Fruit fly (Drosophila melanogaster) whole organism, adult: ENCODE measurements around the gene und.
A peak's percentile ranks its signal among the peaks of the same experiment; 100 is the strongest.

Source experiments
- CG12768 ChIP-seq: fragments of 200-800 bp; sonication (Bioruptor generic); optimal IDR thresholded peaks from 2 replicates; lab custom pipeline; 2017; ENCODE audit warnings: missing biosample characterization, missing genetic modification characterization, mild to moderate bottlenecking, moderate library complexity, missing genetic modification reagents
- CG1620 ChIP-seq: fragments of 200-800 bp; sonication (Bioruptor generic); optimal IDR thresholded peaks from 2 replicates; lab custom pipeline; 2016; ENCODE audit warnings: missing biosample characterization, missing genetic modification characterization
- CG5204 ChIP-seq: fragments of 200-800 bp; sonication (Bioruptor generic); optimal IDR thresholded peaks from 2 replicates; lab custom pipeline; 2016; ENCODE audit warnings: missing biosample characterization, missing genetic modification characterization
- CG7045 ChIP-seq: fragments of 200-800 bp; sonication (Bioruptor generic); optimal IDR thresholded peaks from 2 replicates; lab custom pipeline; 2017; ENCODE audit warnings: missing biosample characterization, mild to moderate bottlenecking, missing genetic modification characterization
- CG7101 ChIP-seq: fragments of 200-800 bp; sonication (Bioruptor generic); optimal IDR thresholded peaks from 2 replicates; lab custom pipeline; 2018; ENCODE audit warnings: missing biosample characterization, mild to moderate bottlenecking, missing genetic modification characterization, moderate library complexity
- Hr96 ChIP-seq: fragments of 200-800 bp; sonication (Bioruptor generic); optimal IDR thresholded peaks from 2 replicates; lab custom pipeline; 2016; ENCODE audit warnings: missing biosample characterization, missing genetic modification characterization
- Mnt ChIP-seq: fragments of 200-800 bp; sonication (Bioruptor generic); optimal IDR thresholded peaks from 2 replicates; lab custom pipeline; 2016; ENCODE audit warnings: missing biosample characterization, mild to moderate bottlenecking, missing genetic modification characterization
- bab1 ChIP-seq: fragments of 200-800 bp; sonication (Bioruptor generic); optimal IDR thresholded peaks from 3 replicates; lab custom pipeline; 2019; ENCODE audit warnings: missing biosample characterization, mild to moderate bottlenecking, missing genetic modification characterization, moderate library complexity
- kay ChIP-seq: fragments of 200-800 bp; sonication (Bioruptor generic); peaks from one replicate; lab custom pipeline; 2016; ENCODE audit warnings: missing biosample characterization, missing genetic modification characterization, borderline replicate concordance
- ovo ChIP-seq: fragments of 200-800 bp; sonication (Bioruptor generic); optimal IDR thresholded peaks from 2 replicates; lab custom pipeline; 2016; ENCODE audit warnings: missing biosample characterization, missing genetic modification characterization
- pad ChIP-seq: fragments of 200-800 bp; sonication (Bioruptor generic); optimal IDR thresholded peaks from 3 replicates; lab custom pipeline; 2017; ENCODE audit warnings: missing biosample characterization, missing genetic modification characterization, mild to moderate bottlenecking, moderate library complexity, missing genetic modification reagents
- tj ChIP-seq: fragments of 200-800 bp; sonication (Bioruptor generic); optimal IDR thresholded peaks from 3 replicates; lab custom pipeline; 2017; ENCODE audit warnings: missing biosample characterization, mild to moderate bottlenecking, missing genetic modification characterization, moderate library complexity

DNA sequence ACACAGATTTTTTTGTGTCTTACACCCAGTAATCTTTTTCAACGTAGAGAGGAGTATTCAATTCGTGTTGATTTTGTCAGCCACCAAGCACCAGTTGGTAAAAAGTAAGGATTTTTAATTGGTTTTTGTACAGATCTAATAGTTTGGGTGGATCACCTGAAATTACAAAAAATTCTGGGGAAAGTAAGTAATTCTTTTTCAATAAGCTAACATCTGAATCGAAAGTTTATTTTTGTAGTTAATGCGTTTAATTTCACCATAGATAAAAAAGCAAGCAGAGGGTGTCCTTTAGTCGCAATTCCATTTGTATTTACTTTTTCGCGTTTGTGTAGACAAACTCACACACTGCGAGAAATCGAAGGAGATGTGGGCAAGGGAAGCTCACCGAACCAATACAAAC lies 8.4 kb upstream of the und start:
- no peak for TF ChIP-seq Mnt (GFP tag; lab: Kevin White, UChicago)
- no peak for TF ChIP-seq pad (GFP tag; lab: Kevin White, UChicago)
- TF ChIP-seq kay (GFP tag; lab: Kevin White, UChicago): no peak
- TF ChIP-seq bab1 (GFP tag; lab: Kevin White, UChicago): no peak
- no peak for TF ChIP-seq ovo (GFP tag; lab: Kevin White, UChicago)
- no peak for TF ChIP-seq tj
- peak; percentile 56 for TF ChIP-seq CG5204 (GFP tag; lab: Kevin White, UChicago)
- no peak for TF ChIP-seq CG7101 (tag; lab: Kevin White, UChicago)
- no peak for TF ChIP-seq CG1620 (GFP tag; lab: Kevin White, UChicago)
- TF ChIP-seq CG12768: peak; percentile 50
- TF ChIP-seq Hr96 (GFP tag; lab: Kevin White, UChicago): peak; percentile 32
- TF ChIP-seq CG7045 (GFP tag; lab: Kevin White, UChicago): peak; percentile 63
